Worm (Caenorhabditis elegans) whole organism, L4/young adult: ENCODE data around the gene pitr-4.

Experiments used
- W03F9.2 ChIP-seq: fragments of 150-350 bp; optimal IDR thresholded peaks from 2 replicates; lab custom pipeline; 2014; ENCODE audit warnings: missing biosample characterization, missing genetic modification characterization
- him-1 ChIP-seq: sonication (generic microtip); optimal IDR thresholded peaks from 2 replicates; lab custom pipeline; 2016; ENCODE audit warnings: missing genotype, missing genetic modification reagents, missing genetic modification characterization, missing compliant biosample characterization

DNA sequence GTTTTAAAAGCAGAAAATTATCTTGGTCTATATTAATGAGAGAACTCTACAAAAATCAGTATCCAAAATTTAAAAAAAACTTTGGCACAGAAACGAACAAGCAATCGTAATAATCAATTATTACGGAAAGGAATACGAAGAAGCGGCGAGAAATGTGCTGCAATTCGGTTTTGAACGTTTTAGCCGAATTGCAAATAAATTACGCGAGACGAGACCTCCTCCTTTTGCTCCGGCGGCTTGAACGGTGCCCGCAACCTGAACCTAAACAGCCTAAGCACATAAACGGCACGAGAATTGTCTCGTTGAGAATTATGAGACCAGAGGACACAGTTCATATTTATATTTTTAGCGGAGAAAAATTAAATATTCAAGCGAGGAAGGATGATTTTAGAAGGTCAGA is 27.9 kb upstream of the pitr-4 start:
- no peak for TF ChIP-seq W03F9.2 (tag; lab: Kevin White, UChicago)
- TF ChIP-seq him-1, result no peak
